Fruit fly (Drosophila melanogaster) whole organism, embryonic: ENCODE results near the gene CG8892.

Experiments
- CG11504 ChIP-seq: fragments of 200-800 bp; sonication (Bioruptor generic); optimal IDR thresholded peaks from 3 replicates; lab custom pipeline; 2019; ENCODE audit warnings: missing biosample characterization, mild to moderate bottlenecking, missing genetic modification characterization, moderate library complexity
- CG16863 ChIP-seq: fragments of 200-800 bp; sonication (Bioruptor generic); optimal IDR thresholded peaks from 3 replicates; lab custom pipeline; 2016; ENCODE audit warnings: missing biosample characterization, missing genetic modification characterization
- CG6175 ChIP-seq: fragments of 200-800 bp; sonication (Bioruptor generic); IDR thresholded peaks from 3 replicates; pipeline ENCODE4 v1.3.6; 2022; ENCODE audit warnings: missing biosample characterization, missing genetic modification characterization
- CG7745 ChIP-seq: fragments of 200-800 bp; sonication (Bioruptor generic); optimal IDR thresholded peaks from 2 replicates; lab custom pipeline; 2018; ENCODE audit warnings: missing biosample characterization, mild to moderate bottlenecking, missing genetic modification characterization, moderate library complexity
- Ets97D ChIP-seq: fragments of 200-800 bp; sonication (Bioruptor generic); optimal IDR thresholded peaks from 3 replicates; lab custom pipeline; 2016; ENCODE audit warnings: missing biosample characterization, missing genetic modification characterization
- cg ChIP-seq: fragments of 200-800 bp; sonication (Bioruptor generic); optimal IDR thresholded peaks from 3 replicates; lab custom pipeline; 2019; ENCODE audit warnings: missing biosample characterization, mild to moderate bottlenecking, missing genetic modification characterization, moderate library complexity
- crc ChIP-seq: fragments of 200-800 bp; sonication (Bioruptor generic); optimal IDR thresholded peaks from 2 replicates; lab custom pipeline; 2016; ENCODE audit warnings: missing biosample characterization, missing genetic modification characterization
- eve ChIP-seq, 2 experiments: fragments of >200 bp; optimal IDR thresholded peaks; 2 replicates each; lab custom pipeline; 2017; ENCODE audit warnings: missing biosample characterization in 2 of 2, missing genetic modification characterization in 2 of 2
- gsb ChIP-seq: fragments of 200-800 bp; sonication (Bioruptor generic); IDR thresholded peaks from 2 replicates; pipeline ENCODE4 v1.3.6; 2022; ENCODE audit warnings: missing biosample characterization, missing genetic modification characterization
- gt ChIP-seq: fragments of 200-800 bp; sonication (Bioruptor generic); IDR thresholded peaks from 2 replicates; pipeline ENCODE4 v1.3.6; 2022; ENCODE audit warnings: missing biosample characterization, missing genetic modification characterization
- jigr1 ChIP-seq: fragments of 200-800 bp; sonication (Bioruptor generic); IDR thresholded peaks from 3 replicates; pipeline ENCODE4 v1.3.6; 2022; ENCODE audit warnings: missing biosample characterization, missing genetic modification characterization
- lbe ChIP-seq: fragments of 200-800 bp; sonication (Bioruptor generic); optimal IDR thresholded peaks from 2 replicates; lab custom pipeline; 2016; ENCODE audit warnings: missing biosample characterization, mild to moderate bottlenecking, missing genetic modification characterization
- sima ChIP-seq: fragments of 200-800 bp; sonication (Bioruptor generic); optimal IDR thresholded peaks from 2 replicates; lab custom pipeline; 2016; ENCODE audit warnings: missing biosample characterization, missing genetic modification characterization
- tin ChIP-seq: fragments of 200-800 bp; sonication (Bioruptor generic); optimal IDR thresholded peaks from 3 replicates; lab custom pipeline; 2016; ENCODE audit warnings: missing biosample characterization, missing genetic modification characterization

DNA sequence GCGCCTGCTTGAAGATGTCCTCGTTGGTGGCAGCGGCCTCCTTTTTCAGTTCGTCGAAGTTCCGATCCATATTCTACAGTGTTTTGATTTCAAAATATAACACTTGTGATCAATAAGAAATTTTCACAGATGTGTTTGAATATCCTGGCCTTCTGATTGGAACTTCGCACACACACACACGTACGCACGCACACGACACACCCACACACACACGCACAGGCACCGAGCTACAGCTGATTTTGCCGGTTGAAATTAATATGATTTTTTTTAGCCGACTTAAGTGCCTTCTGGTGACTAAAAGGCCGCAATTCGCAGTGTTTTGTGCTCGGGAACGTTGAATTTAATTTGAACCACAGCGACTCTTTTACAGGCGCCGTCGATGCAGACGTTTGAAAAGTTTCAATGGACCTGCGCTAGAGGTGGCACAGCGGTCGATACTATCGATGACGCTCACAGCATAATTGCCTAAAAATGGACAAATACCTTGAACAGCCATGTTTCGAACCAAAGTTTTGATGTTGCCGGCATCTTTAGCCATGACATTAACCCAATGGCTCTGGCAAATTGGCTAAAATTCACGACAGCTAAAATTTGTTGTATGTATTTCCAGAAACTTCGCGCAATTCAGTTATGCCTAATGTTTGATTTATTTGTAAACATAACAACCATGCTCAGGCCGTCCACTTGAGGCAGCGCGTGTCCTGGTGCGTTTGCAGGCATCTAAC lies 28.1 kb upstream of the CG8892 start, which contains the start of gene Rtnl1:
- TF ChIP-seq gsb (no peak), lbe (GFP tag; lab: Kevin White, UChicago) (no peak), tin (GFP tag; lab: Kevin White, UChicago) (no peak), CG7745 (no peak), CG16863 (GFP tag; lab: Kevin White, UChicago) (peak; percentile 23), crc (GFP tag; lab: Kevin White, UChicago) (no peak), CG6175 (0 out of 3 replicates have a peak, but pooled peaks have one; percentile 7), Ets97D (GFP tag; lab: Kevin White, UChicago) (peak; percentile 86), eve (GFP tag; optimal IDR thresholded peaks at IDR 0.05; lab: Kevin White, UChicago) (no peak), CG11504 (tag; lab: Kevin White, UChicago) (peak; percentile 93), sima (no peak), gt (GFP tag; lab: Robert Waterston, UW) (no peak), jigr1 (GFP tag; lab: Robert Waterston, UW) (no peak), cg (GFP tag; lab: Kevin White, UChicago) (peak; percentile 95)
